Fruit fly (Drosophila melanogaster) Kc167 (cell line): ENCODE results near the gene CG43389.

Source experiments
- Sin3A ChIP-seq: fragments of >200 bp; optimal IDR thresholded peaks from 2 replicates; lab custom pipeline; 2018; ENCODE audit warnings: missing external identifiers
- psq ChIP-seq: fragments of >200 bp; optimal IDR thresholded peaks from 2 replicates; lab custom pipeline; 2017; ENCODE audit warnings: missing external identifiers
- ttk ChIP-seq: sonication (Bioruptor generic); optimal IDR thresholded peaks from 2 replicates; lab custom pipeline; 2017; ENCODE audit warnings: missing external identifiers

DNA sequence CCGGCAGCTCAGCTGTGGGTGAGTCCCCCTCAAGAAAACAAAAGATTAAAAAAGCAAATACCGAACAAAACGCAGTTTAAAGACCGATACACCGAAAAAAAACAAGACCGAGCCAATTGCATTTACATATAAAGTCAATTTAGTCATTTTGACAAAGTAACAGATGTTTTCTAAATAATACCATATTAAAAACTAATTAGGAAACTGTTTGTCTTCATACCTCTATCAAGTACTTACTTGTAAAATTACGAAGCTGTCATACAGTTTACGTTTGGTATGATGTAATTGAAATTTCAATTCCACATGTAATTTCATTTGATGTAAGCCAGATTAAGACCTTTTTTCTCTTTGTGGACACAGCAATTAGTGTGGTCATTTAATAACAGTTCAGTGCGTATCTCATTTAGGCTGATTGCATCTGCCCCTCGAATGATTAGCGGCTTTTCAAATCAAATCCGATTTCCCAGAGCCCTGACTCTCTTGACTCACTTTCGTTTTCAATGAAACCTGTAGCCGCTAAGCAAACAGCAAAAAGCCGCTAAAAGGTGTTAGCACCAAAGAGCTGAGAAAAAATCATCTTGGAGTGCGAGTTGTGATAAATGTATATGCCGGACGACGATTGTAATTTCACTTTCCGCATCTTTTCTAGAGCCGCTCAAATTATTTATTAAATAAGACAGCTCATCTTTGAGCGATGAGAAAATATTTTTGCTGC, 26.8 kb downstream of the CG43389 start:
- TF ChIP-seq psq (lab: Kevin White, UChicago) (no peak), Sin3A (lab: Kevin White, UChicago) (no peak), ttk (lab: Kevin White, UChicago) (no peak)
